Fruit fly (Drosophila melanogaster) whole organism, embryonic: ENCODE measurements around the gene Cyt-c-d.

Experiments used
- Ada2b ChIP-seq: fragments of 200-800 bp; sonication (Bioruptor generic); IDR thresholded peaks from 2 replicates; pipeline ENCODE4 v1.3.6; 2022; ENCODE audit warnings: missing biosample characterization, missing genetic modification characterization
- Bgb ChIP-seq: fragments of 200-800 bp; sonication (Bioruptor generic); IDR thresholded peaks from 2 replicates; pipeline ENCODE4 v1.3.6; 2022; ENCODE audit warnings: missing biosample characterization, missing genetic modification characterization; ENCODE audit not compliant: partially characterized antibody
- CG10543 ChIP-seq: fragments of 200-800 bp; sonication (Bioruptor generic); optimal IDR thresholded peaks from 3 replicates; lab custom pipeline; 2017; ENCODE audit warnings: missing biosample characterization, mild to moderate bottlenecking, missing genetic modification characterization, moderate library complexity
- CG11695 ChIP-seq: fragments of 200-800 bp; sonication (Bioruptor generic); IDR thresholded peaks from 3 replicates; pipeline ENCODE4 v1.3.6; 2022; ENCODE audit warnings: missing biosample characterization, missing genetic modification characterization
- CG12219 ChIP-seq: fragments of 200-800 bp; sonication (Bioruptor generic); optimal IDR thresholded peaks from 3 replicates; lab custom pipeline; 2018; ENCODE audit warnings: missing biosample characterization, mild to moderate bottlenecking, missing genetic modification characterization
- CG13296 ChIP-seq: fragments of 200-800 bp; sonication (Bioruptor generic); optimal IDR thresholded peaks from 3 replicates; lab custom pipeline; 2018; ENCODE audit warnings: missing biosample characterization, mild to moderate bottlenecking, missing genetic modification characterization
- CG14050 ChIP-seq: fragments of 200-800 bp; sonication (Bioruptor generic); IDR thresholded peaks from 3 replicates; pipeline ENCODE4 v1.3.6; 2022; ENCODE audit warnings: missing biosample characterization, missing genetic modification characterization
- CG15601 ChIP-seq: fragments of 200-800 bp; sonication (Bioruptor generic); optimal IDR thresholded peaks from 3 replicates; lab custom pipeline; 2019; ENCODE audit warnings: missing biosample characterization, mild to moderate bottlenecking, missing genetic modification characterization, moderate library complexity
- CG17328 ChIP-seq: fragments of 200-800 bp; sonication (Bioruptor generic); IDR thresholded peaks from 2 replicates; pipeline ENCODE4 v1.3.6; 2022; ENCODE audit warnings: missing biosample characterization, missing genetic modification characterization
- CG3065 ChIP-seq: fragments of 200-800 bp; sonication (Bioruptor generic); optimal IDR thresholded peaks from 2 replicates; lab custom pipeline; 2016; ENCODE audit warnings: missing biosample characterization, missing genetic modification characterization
- CG3281 ChIP-seq: fragments of 200-800 bp; sonication (Bioruptor generic); optimal IDR thresholded peaks from 3 replicates; lab custom pipeline; 2017; ENCODE audit warnings: missing biosample characterization, mild to moderate bottlenecking, missing genetic modification characterization
- CG34224 ChIP-seq: fragments of 200-800 bp; sonication (Bioruptor generic); IDR thresholded peaks from 3 replicates; pipeline ENCODE4 v1.3.6; 2022; ENCODE audit warnings: missing biosample characterization, missing genetic modification characterization; ENCODE audit not compliant: partially characterized antibody
- CG3838 ChIP-seq: fragments of 200-800 bp; sonication (Bioruptor generic); optimal IDR thresholded peaks from 3 replicates; lab custom pipeline; 2016; ENCODE audit warnings: missing biosample characterization, missing genetic modification characterization
- CG4707 ChIP-seq: fragments of 200-800 bp; sonication (Bioruptor generic); optimal IDR thresholded peaks from 2 replicates; lab custom pipeline; 2018; ENCODE audit warnings: missing biosample characterization, mild to moderate bottlenecking, missing genetic modification characterization, moderate library complexity
- CG6683 ChIP-seq: fragments of 200-800 bp; sonication (Bioruptor generic); optimal IDR thresholded peaks from 2 replicates; lab custom pipeline; 2017; ENCODE audit warnings: missing biosample characterization, mild to moderate bottlenecking, missing genetic modification characterization, missing genetic modification reagents
- CG9932 ChIP-seq: fragments of 200-800 bp; sonication (Bioruptor generic); IDR thresholded peaks from 2 replicates; pipeline ENCODE4 v1.3.6; 2022; ENCODE audit warnings: missing biosample characterization, missing genetic modification characterization
- Camta ChIP-seq: fragments of 200-800 bp; sonication (Bioruptor generic); optimal IDR thresholded peaks from 2 replicates; lab custom pipeline; 2016; ENCODE audit warnings: missing biosample characterization, missing genetic modification characterization
- Dad ChIP-seq: fragments of 200-800 bp; sonication (Bioruptor generic); optimal IDR thresholded peaks from 3 replicates; lab custom pipeline; 2016; ENCODE audit warnings: missing biosample characterization, missing genetic modification characterization
- Dbx ChIP-seq: fragments of 200-800 bp; sonication (Bioruptor generic); IDR thresholded peaks from 3 replicates; pipeline ENCODE4 v1.3.6; 2022; ENCODE audit warnings: missing biosample characterization, missing genetic modification characterization
- Deaf1 ChIP-seq: fragments of 200-800 bp; optimal IDR thresholded peaks from 3 replicates; lab custom pipeline; 2019; ENCODE audit warnings: missing biosample characterization, mild to moderate bottlenecking, missing genetic modification characterization, moderate library complexity
- HHEX ChIP-seq: fragments of 200-800 bp; sonication (Bioruptor generic); optimal IDR thresholded peaks from 3 replicates; lab custom pipeline; 2017; ENCODE audit warnings: missing biosample characterization, mild to moderate bottlenecking, missing genetic modification characterization, missing genetic modification reagents
- Kr ChIP-seq: fragments of 200-800 bp; sonication (Bioruptor generic); optimal IDR thresholded peaks from 2 replicates; lab custom pipeline; 2017; ENCODE audit warnings: missing biosample characterization, mild to moderate bottlenecking, missing genetic modification characterization
- MBD-R2 ChIP-seq: fragments of 200-800 bp; sonication (Bioruptor generic); IDR thresholded peaks from 2 replicates; pipeline ENCODE4 v1.3.6; 2022; ENCODE audit warnings: missing biosample characterization, missing genetic modification characterization
- MESR4 ChIP-seq: fragments of 200-800 bp; sonication (Bioruptor generic); optimal IDR thresholded peaks from 2 replicates; lab custom pipeline; 2018; ENCODE audit warnings: missing biosample characterization, mild to moderate bottlenecking, missing genetic modification characterization, moderate library complexity
- Spps ChIP-seq: fragments of 200-800 bp; sonication (Bioruptor generic); optimal IDR thresholded peaks from 2 replicates; lab custom pipeline; 2018; ENCODE audit warnings: missing biosample characterization, mild to moderate bottlenecking, missing genetic modification characterization
- ase ChIP-seq: fragments of 200-800 bp; sonication (Bioruptor generic); IDR thresholded peaks from 3 replicates; pipeline ENCODE4 v1.3.6; 2022; ENCODE audit warnings: missing biosample characterization, missing genetic modification characterization
- crc ChIP-seq: fragments of 200-800 bp; sonication (Bioruptor generic); optimal IDR thresholded peaks from 2 replicates; lab custom pipeline; 2016; ENCODE audit warnings: missing biosample characterization, missing genetic modification characterization
- dpn ChIP-seq, 2 experiments: fragments of 200-800 bp; sonication (Bioruptor generic); optimal IDR thresholded peaks; 3 replicates each; lab custom pipeline; 2016; ENCODE audit warnings: missing biosample characterization in 2 of 2, missing genetic modification characterization in 2 of 2
- exex ChIP-seq: fragments of 200-800 bp; sonication (Bioruptor generic); optimal IDR thresholded peaks from 4 replicates; lab custom pipeline; 2018; ENCODE audit warnings: missing biosample characterization, mild to moderate bottlenecking, missing genetic modification characterization, moderate library complexity
- hbn ChIP-seq: fragments of 200-800 bp; sonication (Bioruptor generic); IDR thresholded peaks from 2 replicates; pipeline ENCODE4 v1.3.6; 2022; ENCODE audit warnings: missing biosample characterization, missing genetic modification characterization; ENCODE audit not compliant: partially characterized antibody
- kah ChIP-seq: fragments of 200-800 bp; sonication (Bioruptor generic); optimal IDR thresholded peaks from 2 replicates; lab custom pipeline; 2018; ENCODE audit warnings: missing biosample characterization, mild to moderate bottlenecking, missing genetic modification characterization
- mld ChIP-seq: fragments of 200-800 bp; sonication (Bioruptor generic); IDR thresholded peaks from 3 replicates; pipeline ENCODE4 v1.3.6; 2022; ENCODE audit warnings: missing biosample characterization, missing genetic modification characterization; ENCODE audit not compliant: partially characterized antibody
- odd ChIP-seq: fragments of 200-800 bp; sonication (Bioruptor generic); optimal IDR thresholded peaks from 2 replicates; lab custom pipeline; 2017; ENCODE audit warnings: missing biosample characterization, mild to moderate bottlenecking, missing genetic modification characterization
- pan ChIP-seq, 4 experiments: fragments of >200 bp in 3 of 4; fragments of 200-800 bp in 1 of 4; sonication (Bioruptor generic) in 1 of 4; optimal IDR thresholded peaks in 3 of 4; IDR thresholded peaks in 1 of 4; 2 replicates each; pipeline versions ENCODE4 v1.3.6 to Lab custom; 2017 to 2022; ENCODE audit warnings: missing biosample characterization in 2 of 4, missing genetic modification characterization in 2 of 4, mixed read lengths in 1 of 4
- peb ChIP-seq: fragments of 200-800 bp; sonication (Bioruptor generic); IDR thresholded peaks from 2 replicates; pipeline ENCODE4 v1.3.6; 2022; ENCODE audit warnings: missing biosample characterization, missing genetic modification characterization
- phol ChIP-seq: fragments of 200-800 bp; sonication (Bioruptor generic); optimal IDR thresholded peaks from 3 replicates; lab custom pipeline; 2018; ENCODE audit warnings: missing biosample characterization, mild to moderate bottlenecking, missing genetic modification characterization, moderate library complexity
- salm ChIP-seq: fragments of 200-800 bp; sonication (Bioruptor generic); optimal IDR thresholded peaks from 2 replicates; lab custom pipeline; 2018; ENCODE audit warnings: missing biosample characterization, mild to moderate bottlenecking, missing genetic modification characterization
- scrt ChIP-seq: fragments of 200-800 bp; sonication (Bioruptor generic); optimal IDR thresholded peaks from 2 replicates; lab custom pipeline; 2018; ENCODE audit warnings: missing biosample characterization, mild to moderate bottlenecking, missing genetic modification characterization, moderate library complexity
- stc ChIP-seq: fragments of 200-800 bp; sonication (Bioruptor generic); IDR thresholded peaks from 2 replicates; pipeline ENCODE4 v1.3.6; 2022; ENCODE audit warnings: missing biosample characterization, missing genetic modification characterization
- twi ChIP-seq: fragments of 200-800 bp; optimal IDR thresholded peaks from 2 replicates; lab custom pipeline; 2019; ENCODE audit warnings: missing biosample characterization, mild to moderate bottlenecking, missing genetic modification characterization, moderate library complexity
- tx ChIP-seq: fragments of 200-800 bp; sonication (Bioruptor generic); optimal IDR thresholded peaks from 2 replicates; lab custom pipeline; 2016; ENCODE audit warnings: missing biosample characterization, missing genetic modification characterization
- vnd ChIP-seq: fragments of 200-800 bp; sonication (Bioruptor generic); IDR thresholded peaks from 3 replicates; pipeline ENCODE4 v1.3.6; 2022; ENCODE audit warnings: missing biosample characterization, missing genetic modification characterization; ENCODE audit not compliant: partially characterized antibody
- zen ChIP-seq: fragments of 200-800 bp; sonication (Bioruptor generic); optimal IDR thresholded peaks from 3 replicates; lab custom pipeline; 2018; ENCODE audit warnings: missing biosample characterization, mild to moderate bottlenecking, missing genetic modification characterization, moderate library complexity

Cyt-c-d gene

dm6 chr2L:16719643-16720515 is 4.2 kb downstream of the Cyt-c-d start, which contains the start of gene Cyt-c-p (continued):
- TF ChIP-seq CG3838 = no peak
- TF ChIP-seq phol (tag; lab: Kevin White, UChicago) = peak; percentile 77
- TF ChIP-seq dpn (GFP tag; optimal IDR thresholded peaks at IDR 0.05; lab: Kevin White, UChicago) = peak; percentile 10 to 57
- TF ChIP-seq Bgb = peak; percentile 65; the same call in 1 of the 2 replicates
- TF ChIP-seq HHEX (GFP tag; lab: Kevin White, UChicago) = no peak

dm6 chr2L:16720707-16721700 is 5.3 kb downstream of the Cyt-c-d start:
- no peak for TF ChIP-seq Kr (GFP tag; lab: Kevin White, UChicago)
- peak; percentile 78 for TF ChIP-seq CG3065 (GFP tag; lab: Kevin White, UChicago)
- peak; percentile 82 for TF ChIP-seq CG6683
- TF ChIP-seq kah (GFP tag; lab: Kevin White, UChicago) = peak; percentile 78
- TF ChIP-seq CG17328 (GFP tag; lab: Robert Waterston, UW) = peak; percentile 96
- no peak for TF ChIP-seq vnd (GFP tag; lab: Robert Waterston, UW)
- TF ChIP-seq Spps (tag; lab: Kevin White, UChicago) = peak; percentile 91
- peak; percentile 84 for TF ChIP-seq CG4707 (GFP tag; lab: Kevin White, UChicago)
- peak; percentile 52 for TF ChIP-seq exex (tag; lab: Kevin White, UChicago)
- peak; percentile 97 for TF ChIP-seq zen (tag; lab: Kevin White, UChicago)
- TF ChIP-seq Dbx = peak; percentile 94
- peak; percentile 79 for TF ChIP-seq twi (tag; lab: Kevin White, UChicago)
- TF ChIP-seq mld (GFP tag; lab: Robert Waterston, UW) = no peak
- TF ChIP-seq Dad = peak; percentile 74
- TF ChIP-seq peb (GFP tag; lab: Robert Waterston, UW) = peak; percentile 90
- TF ChIP-seq tx (GFP tag; lab: Kevin White, UChicago) = peak; percentile 55
- peak; percentile 73 for TF ChIP-seq salm
- TF ChIP-seq hbn = no peak
- TF ChIP-seq CG13296 (GFP tag; lab: Kevin White, UChicago) = peak; percentile 85
- TF ChIP-seq CG14050 = peak; percentile 93
- TF ChIP-seq CG3281 (GFP tag; lab: Kevin White, UChicago) = peak; percentile 88
- peak; percentile 29 for TF ChIP-seq Deaf1 (tag; lab: Kevin White, UChicago)
- TF ChIP-seq ase = peak; percentile 95
- peak; percentile 68 for TF ChIP-seq CG12219 (GFP tag; lab: Kevin White, UChicago)
- TF ChIP-seq crc (GFP tag; lab: Kevin White, UChicago) = no peak
- no peak for TF ChIP-seq CG10543 (GFP tag; lab: Kevin White, UChicago)
- peak; percentile 97 for TF ChIP-seq stc (GFP tag; lab: Robert Waterston, UW)
- TF ChIP-seq CG15601 (tag; lab: Kevin White, UChicago) = peak; percentile 93
- TF ChIP-seq odd = peak; percentile 80
- peak; percentile 72 for TF ChIP-seq Camta (GFP tag; lab: Kevin White, UChicago)
- TF ChIP-seq CG11695 (GFP tag; lab: Robert Waterston, UW) = peak; percentile 94
- TF ChIP-seq Ada2b (GFP tag; lab: Robert Waterston, UW) = peak; percentile 87
- TF ChIP-seq CG34224 (GFP tag; lab: Robert Waterston, UW) = no peak
- TF ChIP-seq CG9932 (GFP tag; lab: Robert Waterston, UW) = peak; percentile 93
- TF ChIP-seq scrt (GFP tag; lab: Kevin White, UChicago) = peak; percentile 84
- no peak for TF ChIP-seq MESR4 (GFP tag; lab: Kevin White, UChicago)
- no peak for TF ChIP-seq pan (optimal IDR thresholded peaks at IDR 0.05; lab: Kevin White, UChicago)
- TF ChIP-seq pan (GFP tag; optimal IDR thresholded peaks at IDR 0.05 in 1 of 2, IDR thresholded peaks at IDR 0.05 in 1 of 2) = peak in 1 of 2 experiments; percentile 98
- TF ChIP-seq MBD-R2 (GFP tag; lab: Robert Waterston, UW) = peak; percentile 56; the same call in 1 of the 2 replicates
